Fruit fly (Drosophila melanogaster) whole organism, embryonic: Measurements from ENCODE around the gene CG4658.
A peak's percentile ranks its signal among the peaks of the same experiment; 100 is the strongest.

Experiments
- Aef1 ChIP-seq: fragments of 200-800 bp; sonication (Bioruptor generic); IDR thresholded peaks from 3 replicates; pipeline ENCODE4 v1.3.6; 2022; ENCODE audit warnings: missing biosample characterization, missing genetic modification characterization
- CG10654 ChIP-seq: fragments of 200-800 bp; sonication (Bioruptor generic); optimal IDR thresholded peaks from 2 replicates; lab custom pipeline; 2016; ENCODE audit warnings: missing biosample characterization, missing genetic modification characterization
- CG12299 ChIP-seq: fragments of 200-800 bp; sonication (Bioruptor generic); optimal IDR thresholded peaks from 2 replicates; lab custom pipeline; 2018; ENCODE audit warnings: missing biosample characterization, mild to moderate bottlenecking, missing genetic modification characterization
- CG14050 ChIP-seq: fragments of 200-800 bp; sonication (Bioruptor generic); IDR thresholded peaks from 3 replicates; pipeline ENCODE4 v1.3.6; 2022; ENCODE audit warnings: missing biosample characterization, missing genetic modification characterization
- CG14965 ChIP-seq: fragments of 200-800 bp; sonication (Bioruptor generic); optimal IDR thresholded peaks from 2 replicates; lab custom pipeline; 2016; ENCODE audit warnings: missing biosample characterization, missing genetic modification characterization, borderline replicate concordance
- CG15011 ChIP-seq: fragments of 200-800 bp; sonication (Bioruptor generic); optimal IDR thresholded peaks from 3 replicates; lab custom pipeline; 2018; ENCODE audit warnings: missing biosample characterization, mild to moderate bottlenecking, missing genetic modification characterization
- CG17361 ChIP-seq: fragments of 200-800 bp; sonication (Bioruptor generic); IDR thresholded peaks from 3 replicates; pipeline ENCODE4 v1.3.6; 2022; ENCODE audit warnings: missing biosample characterization, missing genetic modification characterization
- CG17612 ChIP-seq: fragments of 200-800 bp; sonication (Bioruptor generic); IDR thresholded peaks from 2 replicates; pipeline ENCODE4 v1.3.6; 2022; ENCODE audit warnings: missing biosample characterization, missing genetic modification characterization
- CG2202 ChIP-seq: fragments of 200-800 bp; sonication (Bioruptor generic); optimal IDR thresholded peaks from 2 replicates; lab custom pipeline; 2018; ENCODE audit warnings: missing biosample characterization, mild to moderate bottlenecking, missing genetic modification characterization
- CG2889 ChIP-seq: fragments of 200-800 bp; sonication (Bioruptor generic); IDR thresholded peaks from 3 replicates; pipeline ENCODE4 v1.3.6; 2022; ENCODE audit warnings: missing biosample characterization, missing genetic modification characterization
- CG31388 ChIP-seq: fragments of 200-800 bp; sonication (Bioruptor generic); optimal IDR thresholded peaks from 2 replicates; lab custom pipeline; 2016; ENCODE audit warnings: missing biosample characterization, missing genetic modification characterization
- CG32767 ChIP-seq: fragments of 200-800 bp; sonication (Bioruptor generic); IDR thresholded peaks from 2 replicates; pipeline ENCODE4 v1.3.6; 2022; ENCODE audit warnings: missing biosample characterization, missing genetic modification characterization
- CG4617 ChIP-seq: fragments of 200-800 bp; sonication (Bioruptor generic); optimal IDR thresholded peaks from 3 replicates; lab custom pipeline; 2016; ENCODE audit warnings: missing biosample characterization, missing genetic modification characterization, borderline replicate concordance
- CG5245 ChIP-seq: fragments of 200-800 bp; sonication (Bioruptor generic); optimal IDR thresholded peaks from 3 replicates; lab custom pipeline; 2016; ENCODE audit warnings: missing biosample characterization, missing genetic modification characterization
- CG7357 ChIP-seq: fragments of 200-800 bp; sonication (Bioruptor generic); IDR thresholded peaks from 3 replicates; pipeline ENCODE4 v1.3.6; 2022; ENCODE audit warnings: missing biosample characterization, missing genetic modification characterization
- CG8281 ChIP-seq: fragments of 200-800 bp; sonication (Bioruptor generic); optimal IDR thresholded peaks from 2 replicates; lab custom pipeline; 2018; ENCODE audit warnings: missing biosample characterization, mild to moderate bottlenecking, missing genetic modification characterization, moderate library complexity
- CG8924 ChIP-seq: fragments of 200-800 bp; optimal IDR thresholded peaks from 3 replicates; lab custom pipeline; 2019; ENCODE audit warnings: missing biosample characterization, mild to moderate bottlenecking, missing genetic modification characterization, moderate library complexity
- CG9437 ChIP-seq: fragments of 200-800 bp; sonication (Bioruptor generic); optimal IDR thresholded peaks from 2 replicates; lab custom pipeline; 2018; ENCODE audit warnings: missing biosample characterization, mild to moderate bottlenecking, missing genetic modification characterization
- Chrac-16 ChIP-seq: fragments of 200-800 bp; sonication (Bioruptor generic); optimal IDR thresholded peaks from 3 replicates; lab custom pipeline; 2016; ENCODE audit warnings: missing biosample characterization, missing genetic modification characterization
- D19A ChIP-seq: fragments of 200-800 bp; optimal IDR thresholded peaks from 3 replicates; lab custom pipeline; 2019; ENCODE audit warnings: missing biosample characterization, mild to moderate bottlenecking, missing genetic modification characterization, moderate library complexity
- Dip2 ChIP-seq: fragments of 200-800 bp; sonication (Bioruptor generic); IDR thresholded peaks from 2 replicates; pipeline ENCODE4 v1.3.6; 2022; ENCODE audit warnings: missing biosample characterization, missing genetic modification characterization
- Drgx ChIP-seq: fragments of 200-800 bp; sonication (Bioruptor generic); IDR thresholded peaks from 2 replicates; pipeline ENCODE4 v1.3.6; 2022; ENCODE audit warnings: missing biosample characterization, missing genetic modification characterization
- Fer2 ChIP-seq: fragments of 200-800 bp; sonication (Bioruptor generic); optimal IDR thresholded peaks from 2 replicates; lab custom pipeline; 2018; ENCODE audit warnings: missing biosample characterization, mild to moderate bottlenecking, missing genetic modification characterization, moderate library complexity
- HLH54F ChIP-seq: fragments of 200-800 bp; sonication (Bioruptor generic); optimal IDR thresholded peaks from 3 replicates; lab custom pipeline; 2016; ENCODE audit warnings: missing biosample characterization, missing genetic modification characterization
- Hmr ChIP-seq: fragments of 200-800 bp; sonication (Bioruptor generic); optimal IDR thresholded peaks from 3 replicates; lab custom pipeline; 2017; ENCODE audit warnings: mild to moderate bottlenecking, missing biosample characterization, missing genetic modification reagents, missing genetic modification characterization
- Lhr ChIP-seq: fragments of 200-800 bp; sonication (Bioruptor generic); optimal IDR thresholded peaks from 3 replicates; lab custom pipeline; 2017; ENCODE audit warnings: mild to moderate bottlenecking, missing biosample characterization, missing genetic modification reagents, missing genetic modification characterization
- Meics ChIP-seq: fragments of 200-800 bp; sonication (Bioruptor generic); optimal IDR thresholded peaks from 2 replicates; lab custom pipeline; 2017; ENCODE audit warnings: missing biosample characterization, mild to moderate bottlenecking, missing genetic modification characterization
- Neu2 ChIP-seq: fragments of 200-800 bp; sonication (Bioruptor generic); optimal IDR thresholded peaks from 3 replicates; lab custom pipeline; 2016; ENCODE audit warnings: missing biosample characterization, missing genetic modification characterization, borderline replicate concordance
- Nf-YB ChIP-seq: fragments of 200-800 bp; sonication (Bioruptor generic); optimal IDR thresholded peaks from 3 replicates; lab custom pipeline; 2019; ENCODE audit warnings: missing biosample characterization, mild to moderate bottlenecking, missing genetic modification characterization, moderate library complexity
- Poxn ChIP-seq: fragments of 200-800 bp; sonication (Bioruptor generic); IDR thresholded peaks from 2 replicates; pipeline ENCODE4 v1.3.6; 2022; ENCODE audit warnings: missing biosample characterization, missing genetic modification characterization
- al ChIP-seq: fragments of 200-800 bp; sonication (Bioruptor generic); IDR thresholded peaks from 2 replicates; pipeline ENCODE4 v1.3.6; 2022; ENCODE audit warnings: missing biosample characterization, missing genetic modification characterization
- bigmax ChIP-seq: fragments of 200-800 bp; sonication (Bioruptor generic); optimal IDR thresholded peaks from 2 replicates; lab custom pipeline; 2018; ENCODE audit warnings: missing biosample characterization, mild to moderate bottlenecking, missing genetic modification characterization
- bowl ChIP-seq: fragments of 200-800 bp; sonication (Bioruptor generic); IDR thresholded peaks from 2 replicates; pipeline ENCODE4 v1.3.6; 2022; ENCODE audit warnings: missing biosample characterization, missing genetic modification characterization
- dpn ChIP-seq, 2 experiments: fragments of 200-800 bp; sonication (Bioruptor generic); optimal IDR thresholded peaks; 3 replicates each; lab custom pipeline; 2016; ENCODE audit warnings: missing biosample characterization in 2 of 2, missing genetic modification characterization in 2 of 2
- emc ChIP-seq: fragments of 200-800 bp; sonication (Bioruptor generic); optimal IDR thresholded peaks from 2 replicates; lab custom pipeline; 2016; ENCODE audit warnings: missing biosample characterization, missing genetic modification characterization
- fu2 ChIP-seq: fragments of 200-800 bp; sonication (Bioruptor generic); optimal IDR thresholded peaks from 2 replicates; lab custom pipeline; 2016; ENCODE audit warnings: missing biosample characterization, missing genetic modification characterization
- gem ChIP-seq: fragments of 200-800 bp; sonication (Bioruptor generic); optimal IDR thresholded peaks from 2 replicates; lab custom pipeline; 2019; ENCODE audit warnings: missing biosample characterization, mild to moderate bottlenecking, missing genetic modification characterization, moderate library complexity
- gfzf ChIP-seq: fragments of 200-800 bp; sonication (Bioruptor generic); optimal IDR thresholded peaks from 2 replicates; lab custom pipeline; 2016; ENCODE audit warnings: missing biosample characterization, mild to moderate bottlenecking, missing genetic modification characterization, moderate library complexity
- jigr1 ChIP-seq: fragments of 200-800 bp; sonication (Bioruptor generic); IDR thresholded peaks from 3 replicates; pipeline ENCODE4 v1.3.6; 2022; ENCODE audit warnings: missing biosample characterization, missing genetic modification characterization
- kah ChIP-seq: fragments of 200-800 bp; sonication (Bioruptor generic); optimal IDR thresholded peaks from 2 replicates; lab custom pipeline; 2018; ENCODE audit warnings: missing biosample characterization, mild to moderate bottlenecking, missing genetic modification characterization
- lilli ChIP-seq: fragments of 200-800 bp; sonication (Bioruptor generic); optimal IDR thresholded peaks from 3 replicates; lab custom pipeline; 2016; ENCODE audit warnings: missing biosample characterization, missing genetic modification characterization
- lola ChIP-seq, 3 experiments: fragments of >200 bp in 2 of 3; fragments of 200-800 bp in 1 of 3; sonication (Bioruptor generic) in 1 of 3; optimal IDR thresholded peaks; 2 replicates each; lab custom pipeline; 2017 to 2019; ENCODE audit warnings: missing biosample characterization in 3 of 3, missing genetic modification characterization in 3 of 3, mild to moderate bottlenecking in 1 of 3, moderate library complexity in 1 of 3
- luna ChIP-seq: fragments of 200-800 bp; sonication (Bioruptor generic); optimal IDR thresholded peaks from 2 replicates; lab custom pipeline; 2016; ENCODE audit warnings: missing biosample characterization, missing genetic modification characterization
- otp ChIP-seq: fragments of 200-800 bp; sonication (Bioruptor generic); IDR thresholded peaks from 3 replicates; pipeline ENCODE4, ENCODE4 v1.3.6; 2022; ENCODE audit warnings: missing biosample characterization, missing genetic modification characterization
- pan ChIP-seq, 4 experiments: fragments of >200 bp in 3 of 4; fragments of 200-800 bp in 1 of 4; sonication (Bioruptor generic) in 1 of 4; optimal IDR thresholded peaks in 3 of 4; IDR thresholded peaks in 1 of 4; 2 replicates each; pipeline versions ENCODE4 v1.3.6 to Lab custom; 2017 to 2022; ENCODE audit warnings: missing biosample characterization in 2 of 4, missing genetic modification characterization in 2 of 4, mixed read lengths in 1 of 4
- peb ChIP-seq: fragments of 200-800 bp; sonication (Bioruptor generic); IDR thresholded peaks from 2 replicates; pipeline ENCODE4 v1.3.6; 2022; ENCODE audit warnings: missing biosample characterization, missing genetic modification characterization
- sens ChIP-seq: fragments of 200-800 bp; sonication (Bioruptor generic); peaks from one replicate; lab custom pipeline; 2016; ENCODE audit warnings: missing biosample characterization, missing genetic modification characterization
- sug ChIP-seq: fragments of 200-800 bp; optimal IDR thresholded peaks from 2 replicates; lab custom pipeline; 2019; ENCODE audit warnings: missing biosample characterization, mild to moderate bottlenecking, missing genetic modification characterization, moderate library complexity
- tx ChIP-seq: fragments of 200-800 bp; sonication (Bioruptor generic); optimal IDR thresholded peaks from 2 replicates; lab custom pipeline; 2016; ENCODE audit warnings: missing biosample characterization, missing genetic modification characterization
- zen ChIP-seq: fragments of 200-800 bp; sonication (Bioruptor generic); optimal IDR thresholded peaks from 3 replicates; lab custom pipeline; 2018; ENCODE audit warnings: missing biosample characterization, mild to moderate bottlenecking, missing genetic modification characterization, moderate library complexity

CG4658 gene

dm6 chr2L:9954119-9954518, 2.8 kb upstream of the CG4658 start, which contains the start of the genes CG13126 and CG4709 (continued):
- TF ChIP-seq Nf-YB (GFP tag; lab: Kevin White, UChicago), result peak; percentile 78
- TF ChIP-seq emc (GFP tag; lab: Kevin White, UChicago), result peak; percentile 1
- TF ChIP-seq bowl (GFP tag; lab: Robert Waterston, UW), result peak; percentile 49; the same call in 1 of the 2 replicates
- peak; percentile 93 for TF ChIP-seq Meics (GFP tag; lab: Kevin White, UChicago)
- peak; percentile 76 for TF ChIP-seq CG8281 (tag; lab: Kevin White, UChicago)
- peak; percentile 78 for TF ChIP-seq peb
- peak; percentile 35; the same call in 1 of the 3 replicates for TF ChIP-seq jigr1 (GFP tag; lab: Robert Waterston, UW)
- no peak for TF ChIP-seq bigmax (GFP tag; lab: Kevin White, UChicago)
- peak; percentile 82 for TF ChIP-seq CG12299 (tag; lab: Kevin White, UChicago)
- TF ChIP-seq dpn (GFP tag; optimal IDR thresholded peaks at IDR 0.05; lab: Kevin White, UChicago), result peak; percentile 2 to 93
- TF ChIP-seq CG17612 (GFP tag; lab: Robert Waterston, UW), result 0 out of 2 replicates have a peak, but pooled peaks have one; percentile 30
- TF ChIP-seq sug (tag; lab: Kevin White, UChicago), result peak; percentile 83
- no peak for TF ChIP-seq tx
- no peak for TF ChIP-seq CG14965
- TF ChIP-seq CG10654 (GFP tag; lab: Kevin White, UChicago), result peak; percentile 88
- TF ChIP-seq Aef1 (GFP tag; lab: Robert Waterston, UW), result peak; percentile 81
- TF ChIP-seq CG4617 (GFP tag; lab: Kevin White, UChicago), result peak; percentile 85
- TF ChIP-seq al (GFP tag; lab: Robert Waterston, UW), result peak; percentile 78
- peak; percentile 85 for TF ChIP-seq Chrac-16 (GFP tag; lab: Kevin White, UChicago)
- TF ChIP-seq gfzf, result no peak
- TF ChIP-seq Poxn, result no peak; the same call in 1 of the 2 replicates
- TF ChIP-seq Drgx (GFP tag; lab: Robert Waterston, UW), result peak; percentile 91
- peak; percentile 80 for TF ChIP-seq CG7357
- TF ChIP-seq CG2889 (GFP tag; lab: Robert Waterston, UW), result peak; percentile 74; the same call in 2 of the 3 replicates
- peak; percentile 81 for TF ChIP-seq lilli (GFP tag; lab: Kevin White, UChicago)
- no peak for TF ChIP-seq Dip2
- TF ChIP-seq CG32767, result peak; percentile 88
- TF ChIP-seq CG31388 (GFP tag; lab: Kevin White, UChicago), result peak; percentile 84
- TF ChIP-seq Neu2 (GFP tag; lab: Kevin White, UChicago), result no peak
- TF ChIP-seq HLH54F (GFP tag; lab: Kevin White, UChicago), result peak; percentile 6
- TF ChIP-seq lola (GFP tag; optimal IDR thresholded peaks at IDR 0.05; lab: Kevin White, UChicago), result peak in 1 of 3 experiments; percentile 90
- TF ChIP-seq CG5245 (GFP tag; lab: Kevin White, UChicago), result peak; percentile 77
- peak; percentile 76 for TF ChIP-seq CG14050 (GFP tag; lab: Robert Waterston, UW)
- peak; percentile 85 for TF ChIP-seq CG2202 (tag; lab: Kevin White, UChicago)
- peak; percentile 77 for TF ChIP-seq CG15011 (GFP tag; lab: Kevin White, UChicago)
- TF ChIP-seq fu2 (GFP tag; lab: Kevin White, UChicago), result peak; percentile 5
- TF ChIP-seq Fer2 (tag; lab: Kevin White, UChicago), result peak; percentile 86
- TF ChIP-seq otp, result peak; percentile 77; the same call in 2 of the 3 replicates
- peak; percentile 96 for TF ChIP-seq sens
- peak; percentile 90 for TF ChIP-seq D19A (tag; lab: Kevin White, UChicago)
- TF ChIP-seq Hmr (GFP tag; lab: Kevin White, UChicago), result peak; percentile 91
- peak; percentile 94 for TF ChIP-seq CG8924 (tag; lab: Kevin White, UChicago)
- TF ChIP-seq CG9437 (GFP tag; lab: Kevin White, UChicago), result peak; percentile 82
- peak; percentile 79 for TF ChIP-seq Lhr (GFP tag; lab: Kevin White, UChicago)
- TF ChIP-seq pan (optimal IDR thresholded peaks at IDR 0.05; lab: Kevin White, UChicago), result no peak
- peak in 1 of 2 experiments; percentile 94 for TF ChIP-seq pan (GFP tag; optimal IDR thresholded peaks at IDR 0.05 in 1 of 2, IDR thresholded peaks at IDR 0.05 in 1 of 2)
- peak; percentile 96 for TF ChIP-seq gem
- TF ChIP-seq CG17361 (GFP tag; lab: Robert Waterston, UW), result peak; percentile 97
- TF ChIP-seq luna (GFP tag; lab: Kevin White, UChicago), result no peak
- TF ChIP-seq zen (tag; lab: Kevin White, UChicago), result peak; percentile 96
- TF ChIP-seq kah (GFP tag; lab: Kevin White, UChicago), result peak; percentile 77
